Fruit fly (Drosophila melanogaster): ENCODE measurements around the gene CG46396.

CG46396 gene

dm6 chr3R:6301257-6301839, 2.5 kb upstream of the CG46396 start, which contains the start of gene Osi15:
TSS of gene Osi15 (plus strand) at chr3R:6301804.
- TF ChIP-seq CG17801 (GFP tag; optimal IDR thresholded peaks at IDR 0.05; ENCODE audit: partially characterized antibody), result no peak

- TF ChIP-seq CG17801 (GFP tag; optimal IDR thresholded peaks at IDR 0.05; ENCODE audit: partially characterized antibody), result no peak
Observed at dm6 chr3R:6304947-6305346, 1.1 kb downstream of the CG46396 start, which contains the start of gene Osi16. TSS of gene Osi16 (plus strand) at chr3R:6305247.

- TF ChIP-seq CG17801 (GFP tag; optimal IDR thresholded peaks at IDR 0.05; ENCODE audit: partially characterized antibody), result no peak
Observed at dm6 chr3R:6306584-6306983, 2.7 kb downstream of the CG46396 start, which contains the start of gene CG46026. TSS of gene CG46026 (plus strand) at chr3R:6306884.

DNA sequence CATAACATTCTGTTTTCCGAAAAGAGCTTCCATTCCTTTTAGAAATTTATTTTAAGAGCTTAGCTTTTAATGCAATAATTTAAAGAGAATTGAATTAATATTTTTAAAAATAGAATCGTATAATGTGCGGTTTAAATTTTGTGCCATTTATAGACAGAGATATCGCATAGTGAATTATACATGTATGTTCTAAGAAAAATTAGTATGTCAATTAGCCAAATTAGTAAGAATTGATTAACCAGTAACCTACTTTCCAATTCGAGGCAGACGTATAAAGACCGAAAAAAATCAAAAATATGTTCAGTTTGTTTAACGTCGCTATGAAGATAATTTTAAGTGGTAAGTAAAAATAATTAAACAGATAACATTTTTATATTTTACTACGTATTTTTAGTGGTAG, 5.8 kb downstream of the CG46396 start, which contains the start of gene CG31560:
CG31560 (plus strand) TSS at position 301 of the 400 bp plus-strand sequence.
- TF ChIP-seq CG17801 (GFP tag; optimal IDR thresholded peaks at IDR 0.05; ENCODE audit: partially characterized antibody), result no peak

DNA sequence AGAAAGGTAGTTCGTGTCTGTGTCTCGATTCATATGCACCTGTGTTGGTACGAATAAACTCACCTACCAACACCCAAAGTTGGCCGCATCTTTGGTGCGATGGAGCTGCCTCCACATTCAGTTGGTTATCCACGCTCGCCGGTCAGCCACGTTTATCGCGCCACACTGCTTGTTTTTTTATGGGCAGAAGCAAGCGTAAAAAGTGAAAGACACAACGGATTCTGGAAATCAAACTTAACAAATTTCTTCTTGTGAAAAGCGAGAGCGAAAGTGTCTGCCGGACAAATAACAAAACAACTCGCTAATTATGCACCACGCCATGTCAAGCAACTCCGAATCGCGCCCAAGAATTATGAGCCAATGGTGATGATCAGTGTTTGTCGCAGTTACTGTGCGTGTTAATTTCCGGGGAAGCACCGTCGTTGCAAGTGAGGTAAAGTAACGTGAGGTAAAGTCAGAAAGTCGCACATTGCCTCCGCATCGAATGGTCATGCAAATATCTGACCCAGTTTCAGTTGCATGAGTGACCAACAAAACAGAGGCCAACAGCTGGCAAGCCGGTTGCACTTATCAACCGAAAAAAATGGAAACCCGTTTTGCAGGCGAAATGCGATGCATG, 7.9 kb downstream of the CG46396 start, which contains the start of gene Osi17:
Osi17 (plus strand) TSS at position 132 of the 619 bp plus-strand sequence.
- TF ChIP-seq CG17801 (GFP tag; optimal IDR thresholded peaks at IDR 0.05; ENCODE audit: partially characterized antibody), result no peak

- no peak for TF ChIP-seq CG17801 (GFP tag; optimal IDR thresholded peaks at IDR 0.05; ENCODE audit: partially characterized antibody)
Observed at dm6 chr3R:6315078-6315477, 11.2 kb downstream of the CG46396 start.

DNA sequence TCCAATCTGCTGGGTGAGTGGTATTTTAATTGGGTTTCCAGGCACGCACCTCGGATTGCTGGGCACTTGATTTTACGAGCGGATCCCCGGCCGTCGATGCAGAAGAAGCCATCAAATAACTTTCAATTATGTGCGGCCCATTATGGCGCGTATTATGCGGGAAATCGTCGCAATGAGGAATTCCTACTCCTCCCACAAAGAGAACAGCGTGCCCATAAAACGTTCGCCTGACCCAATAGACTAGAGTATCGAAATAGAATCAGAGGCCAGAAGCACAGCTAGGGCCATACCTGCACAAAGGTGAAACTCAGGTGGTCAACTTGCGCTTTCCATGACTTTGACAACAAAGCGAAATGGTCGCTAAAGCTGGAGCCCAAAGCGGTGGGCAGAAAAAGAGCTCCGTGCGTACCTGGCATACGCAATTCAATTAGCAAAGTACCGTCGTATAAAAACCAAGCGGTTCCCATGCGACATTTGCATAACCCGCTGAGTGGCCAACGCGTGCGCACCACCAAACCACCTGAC, 26.0 kb downstream of the CG46396 start, which contains the start of gene Osi18:
Osi18 (plus strand) TSS at position 475 of the 525 bp plus-strand sequence.
- TF ChIP-seq CG17801 (GFP tag; optimal IDR thresholded peaks at IDR 0.05; ENCODE audit: partially characterized antibody), result no peak

- no peak for TF ChIP-seq CG17801 (GFP tag; optimal IDR thresholded peaks at IDR 0.05; ENCODE audit: partially characterized antibody)
Observed at dm6 chr3R:6334906-6335433, 31.1 kb downstream of the CG46396 start, which contains the start of gene Osi19. TSS of gene Osi19 (plus strand) at chr3R:6335362.

DNA sequence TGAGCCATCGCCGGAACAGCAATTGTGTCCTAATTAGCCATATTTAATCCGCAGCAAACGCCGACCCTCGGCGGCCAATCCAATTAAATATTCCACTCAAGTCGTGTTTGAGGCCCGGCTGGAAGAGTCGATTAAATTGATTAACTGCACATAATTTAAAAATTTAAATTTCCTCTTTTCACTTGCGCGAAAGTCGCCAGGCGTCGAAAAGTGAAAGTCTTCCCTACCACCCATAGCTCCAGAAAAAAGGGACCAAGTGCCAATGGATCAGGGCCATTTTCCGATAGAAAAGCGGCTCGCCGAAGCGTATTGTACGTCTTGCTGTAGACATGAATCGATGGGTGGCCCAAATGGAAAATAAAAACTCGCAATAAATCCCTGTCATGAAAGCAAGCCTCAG, 33.6 kb downstream of the CG46396 start:
- TF ChIP-seq CG17801 (GFP tag; optimal IDR thresholded peaks at IDR 0.05; ENCODE audit: partially characterized antibody), result no peak

- no peak for TF ChIP-seq CG17801 (GFP tag; optimal IDR thresholded peaks at IDR 0.05; ENCODE audit: partially characterized antibody)
Observed at dm6 chr3R:6339795-6340194, 36.0 kb downstream of the CG46396 start, which contains the start of gene Osi20. TSS of gene Osi20 (plus strand) at chr3R:6340095.

DNA sequence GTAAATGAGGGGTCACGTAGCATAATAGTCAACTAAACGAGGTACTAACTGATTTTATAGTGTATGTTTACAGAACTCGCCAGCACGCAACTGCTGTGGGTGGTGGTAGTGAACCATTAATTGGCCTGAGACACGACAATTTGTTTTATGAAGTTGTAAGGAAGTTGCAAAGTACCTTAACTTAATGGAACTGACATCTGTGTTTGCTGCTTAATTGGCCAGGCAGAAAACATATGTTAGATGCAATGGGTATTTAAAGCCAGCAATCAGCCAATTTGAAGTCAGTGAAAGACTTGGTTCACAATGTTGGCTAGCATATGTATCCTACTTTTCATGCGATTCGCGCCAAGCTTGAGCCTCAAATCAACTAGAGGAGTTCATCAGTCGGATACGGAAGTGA, 37.8 kb downstream of the CG46396 start, which contains the start of gene CG17917:
CG17917 (plus strand) TSS at position 301 of the 400 bp plus-strand sequence.
- TF ChIP-seq CG17801 (GFP tag; optimal IDR thresholded peaks at IDR 0.05; ENCODE audit: partially characterized antibody), result no peak

- TF ChIP-seq CG17801 (GFP tag; optimal IDR thresholded peaks at IDR 0.05; ENCODE audit: partially characterized antibody), result no peak
Observed at dm6 chr3R:6342702-6343101, 38.9 kb downstream of the CG46396 start, which contains the start of gene CG10298. TSS of gene CG10298 (plus strand) at chr3R:6343002.

dm6 chr3R:6343396-6344239, 39.8 kb downstream of the CG46396 start, which contains the start of gene CG17919:
TSS of gene CG17919 (plus strand) at chr3R:6344029.
- TF ChIP-seq CG17801 (GFP tag; optimal IDR thresholded peaks at IDR 0.05; ENCODE audit: partially characterized antibody), result no peak

DNA sequence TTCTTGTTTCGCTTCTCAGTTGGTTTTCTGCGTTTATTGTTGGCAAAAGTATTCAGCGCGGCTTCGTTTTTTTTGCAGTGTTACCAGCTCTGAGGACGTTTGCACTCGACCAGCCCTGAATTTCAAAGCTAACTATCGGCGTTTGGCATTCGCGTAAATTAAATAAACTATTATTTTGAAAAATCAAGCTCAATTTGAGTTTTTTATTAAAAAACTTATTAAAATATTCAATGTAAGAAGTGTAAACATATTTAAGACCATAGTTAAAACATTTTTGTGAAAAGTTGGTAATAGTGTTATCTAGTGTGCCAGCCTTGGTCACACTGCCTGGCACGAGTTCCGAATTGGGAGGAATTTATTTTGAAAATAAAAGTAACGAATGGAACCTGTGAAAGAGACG, 42.0 kb downstream of the CG46396 start, which contains the start of the genes SmD2 and CG18048:
SmD2 (minus strand) TSS at position 98 of the 400 bp plus-strand sequence.
CG18048 (plus strand) TSS at position 298 of the 400 bp plus-strand sequence.
- TF ChIP-seq CG17801 (GFP tag; optimal IDR thresholded peaks at IDR 0.05; ENCODE audit: partially characterized antibody), result peak; percentile 43

All from ovary, adult (tissue).